Worm (Caenorhabditis elegans): Measurements from ENCODE around the gene R04A9.1.

ce11 chrX:433747-434146 lies 29.1 kb downstream of the R04A9.1 start, which contains the start of gene dve-1:
- TF ChIP-seq ceh-36 (tag; optimal IDR thresholded peaks at IDR 0.05) (no peak), pes-1 (GFP tag; IDR thresholded peaks at IDR 0.05) (no peak)

Data from whole organism, early embryonic.